Worm (Caenorhabditis elegans): Measurements from ENCODE around the gene srlf-18.

- TF ChIP-seq nhr-11 (tag; optimal IDR thresholded peaks at IDR 0.05) (no peak), ztf-4 (tag; optimal IDR thresholded peaks at IDR 0.05) (no peak), nhr-237 (tag; optimal IDR thresholded peaks at IDR 0.05) (no peak), nhr-129 (tag; optimal IDR thresholded peaks at IDR 0.05) (no peak), aly-2 (tag; optimal IDR thresholded peaks at IDR 0.05) (no peak), gmeb-1 (tag; optimal IDR thresholded peaks at IDR 0.05) (no peak), ama-1 (optimal IDR thresholded peaks at IDR 0.05) (no peak), lin-13 (GFP tag; optimal IDR thresholded peaks at IDR 0.05) (no peak), nhr-12 (tag; optimal IDR thresholded peaks at IDR 0.05) (no peak), snpc-4 (tag; optimal IDR thresholded peaks at IDR 0.05) (no peak), unc-39 (tag; optimal IDR thresholded peaks at IDR 0.05) (no peak)
Measured at ce11 chrIV:11100271-11100670, 1.0 kb downstream of the srlf-18 start, which contains the start of gene str-3.

All from whole organism, L2 larva.